Fruit fly (Drosophila melanogaster) whole organism, embryonic: ENCODE data around the gene Ids.

ENCODE experiments used
- ATbp ChIP-seq: fragments of 200-800 bp; sonication (Bioruptor generic); optimal IDR thresholded peaks from 2 replicates; lab custom pipeline; 2017; ENCODE audit warnings: missing biosample characterization, mild to moderate bottlenecking, missing genetic modification characterization, missing genetic modification reagents
- Ada2b ChIP-seq: fragments of 200-800 bp; sonication (Bioruptor generic); IDR thresholded peaks from 2 replicates; pipeline ENCODE4 v1.3.6; 2022; ENCODE audit warnings: missing biosample characterization, missing genetic modification characterization
- Bteb2 ChIP-seq: fragments of 200-800 bp; sonication (Bioruptor generic); optimal IDR thresholded peaks from 2 replicates; lab custom pipeline; 2016; ENCODE audit warnings: missing biosample characterization, missing genetic modification characterization
- CG11093 ChIP-seq: fragments of 200-800 bp; sonication (Bioruptor generic); IDR thresholded peaks from 3 replicates; pipeline ENCODE4 v1.3.6; 2022; ENCODE audit warnings: missing biosample characterization, missing genetic modification characterization
- CG13296 ChIP-seq: fragments of 200-800 bp; sonication (Bioruptor generic); optimal IDR thresholded peaks from 3 replicates; lab custom pipeline; 2018; ENCODE audit warnings: missing biosample characterization, mild to moderate bottlenecking, missing genetic modification characterization
- CG13424 ChIP-seq: fragments of 200-800 bp; sonication (Bioruptor generic); optimal IDR thresholded peaks from 2 replicates; lab custom pipeline; 2019; ENCODE audit warnings: missing biosample characterization, mild to moderate bottlenecking, missing genetic modification characterization, moderate library complexity
- CG14441 ChIP-seq: fragments of 200-800 bp; sonication (Bioruptor generic); IDR thresholded peaks from 2 replicates; pipeline ENCODE4 v1.3.6; 2022; ENCODE audit warnings: missing biosample characterization, missing genetic modification characterization
- CG14667 ChIP-seq: fragments of 200-800 bp; sonication (Bioruptor generic); IDR thresholded peaks from 2 replicates; pipeline ENCODE4 v1.3.6; 2022; ENCODE audit warnings: missing biosample characterization, missing genetic modification characterization
- CG16863 ChIP-seq: fragments of 200-800 bp; sonication (Bioruptor generic); optimal IDR thresholded peaks from 3 replicates; lab custom pipeline; 2016; ENCODE audit warnings: missing biosample characterization, missing genetic modification characterization
- CG17802 ChIP-seq: fragments of 200-800 bp; sonication (Bioruptor generic); optimal IDR thresholded peaks from 2 replicates; lab custom pipeline; 2018; ENCODE audit warnings: missing biosample characterization, mild to moderate bottlenecking, missing genetic modification characterization, moderate library complexity
- CG18476 ChIP-seq: fragments of 200-800 bp; sonication (Bioruptor generic); optimal IDR thresholded peaks from 2 replicates; lab custom pipeline; 2016; ENCODE audit warnings: missing biosample characterization, mild to moderate bottlenecking, missing genetic modification characterization
- CG18619 ChIP-seq: fragments of 200-800 bp; sonication (Bioruptor generic); optimal IDR thresholded peaks from 3 replicates; lab custom pipeline; 2017; ENCODE audit warnings: missing biosample characterization, mild to moderate bottlenecking, missing genetic modification characterization
- CG18764 ChIP-seq: fragments of 200-800 bp; sonication (Bioruptor generic); optimal IDR thresholded peaks from 3 replicates; lab custom pipeline; 2016; ENCODE audit warnings: missing biosample characterization, missing genetic modification characterization
- CG2875 ChIP-seq: fragments of 200-800 bp; sonication (Bioruptor generic); optimal IDR thresholded peaks from 2 replicates; lab custom pipeline; 2017; ENCODE audit warnings: missing biosample characterization, mild to moderate bottlenecking, missing genetic modification characterization, missing genetic modification reagents
- CG31388 ChIP-seq: fragments of 200-800 bp; sonication (Bioruptor generic); optimal IDR thresholded peaks from 2 replicates; lab custom pipeline; 2016; ENCODE audit warnings: missing biosample characterization, missing genetic modification characterization
- CG32532 ChIP-seq: fragments of 200-800 bp; sonication (Bioruptor generic); IDR thresholded peaks from 2 replicates; pipeline ENCODE4 v1.3.6; 2022; ENCODE audit warnings: missing biosample characterization, missing genetic modification characterization
- CG3995 ChIP-seq: fragments of 200-800 bp; sonication (Bioruptor generic); optimal IDR thresholded peaks from 3 replicates; lab custom pipeline; 2016; ENCODE audit warnings: missing biosample characterization, missing genetic modification characterization
- CG4360 ChIP-seq: fragments of 200-800 bp; sonication (Bioruptor generic); IDR thresholded peaks from 2 replicates; pipeline ENCODE4 v1.3.6; 2022; ENCODE audit warnings: missing biosample characterization, missing genetic modification characterization
- CG6272 ChIP-seq: fragments of 200-800 bp; sonication (Bioruptor generic); IDR thresholded peaks from 2 replicates; pipeline ENCODE4 v1.3.6; 2022; ENCODE audit warnings: missing biosample characterization, missing genetic modification characterization
- CG9876 ChIP-seq: fragments of 200-800 bp; sonication (Bioruptor generic); optimal IDR thresholded peaks from 2 replicates; lab custom pipeline; 2016; ENCODE audit warnings: missing biosample characterization, missing genetic modification characterization
- D ChIP-seq, 2 experiments: fragments of 200-800 bp in 1 of 2; fragments of >200 bp in 1 of 2; sonication (Bioruptor generic) in 1 of 2; optimal IDR thresholded peaks; 2 replicates in 1 of 2; 3 replicates in 1 of 2; lab custom pipeline; 2017; ENCODE audit warnings: mild to moderate bottlenecking in 1 of 2, missing biosample characterization in 1 of 2, missing genetic modification characterization in 1 of 2, missing genetic modification reagents in 1 of 2
- Dad ChIP-seq: fragments of 200-800 bp; sonication (Bioruptor generic); optimal IDR thresholded peaks from 3 replicates; lab custom pipeline; 2016; ENCODE audit warnings: missing biosample characterization, missing genetic modification characterization
- Dip3 ChIP-seq: fragments of 200-800 bp; sonication (Bioruptor generic); optimal IDR thresholded peaks from 3 replicates; lab custom pipeline; 2016; ENCODE audit warnings: missing biosample characterization, missing genetic modification characterization
- E2f2 ChIP-seq: fragments of 200-800 bp; sonication (Bioruptor generic); IDR thresholded peaks from 2 replicates; pipeline ENCODE4 v1.3.6; 2022; ENCODE audit warnings: missing biosample characterization, missing genetic modification characterization
- Elba2 ChIP-seq: fragments of 200-800 bp; sonication (Bioruptor generic); optimal IDR thresholded peaks from 3 replicates; lab custom pipeline; 2016; ENCODE audit warnings: missing biosample characterization, missing genetic modification characterization
- Ets65A ChIP-seq: fragments of 200-800 bp; sonication (Bioruptor generic); peaks from one replicate; lab custom pipeline; 2016; ENCODE audit warnings: missing biosample characterization, missing genetic modification characterization
- Ets97D ChIP-seq: fragments of 200-800 bp; sonication (Bioruptor generic); optimal IDR thresholded peaks from 3 replicates; lab custom pipeline; 2016; ENCODE audit warnings: missing biosample characterization, missing genetic modification characterization
- Hmr ChIP-seq: fragments of 200-800 bp; sonication (Bioruptor generic); optimal IDR thresholded peaks from 3 replicates; lab custom pipeline; 2017; ENCODE audit warnings: mild to moderate bottlenecking, missing biosample characterization, missing genetic modification reagents, missing genetic modification characterization
- Hmx ChIP-seq: fragments of 200-800 bp; sonication (Bioruptor generic); optimal IDR thresholded peaks from 2 replicates; lab custom pipeline; 2016; ENCODE audit warnings: missing biosample characterization, missing genetic modification characterization
- Mrtf ChIP-seq: fragments of 200-800 bp; sonication (Bioruptor generic); IDR thresholded peaks from 3 replicates; pipeline ENCODE4 v1.3.6; 2022; ENCODE audit warnings: missing biosample characterization, missing genetic modification characterization
- Oli ChIP-seq: fragments of 200-800 bp; sonication (Bioruptor generic); optimal IDR thresholded peaks from 2 replicates; lab custom pipeline; 2018; ENCODE audit warnings: missing biosample characterization, mild to moderate bottlenecking, missing genetic modification characterization, moderate library complexity
- Sry-β ChIP-seq: fragments of 200-800 bp; sonication (Bioruptor generic); optimal IDR thresholded peaks from 2 replicates; lab custom pipeline; 2018; ENCODE audit warnings: missing biosample characterization, mild to moderate bottlenecking, missing genetic modification characterization, moderate library complexity
- Vsx1 ChIP-seq: fragments of 200-800 bp; sonication (Bioruptor generic); optimal IDR thresholded peaks from 2 replicates; lab custom pipeline; 2017; ENCODE audit warnings: missing biosample characterization, mild to moderate bottlenecking, missing genetic modification characterization, missing genetic modification reagents
- cato ChIP-seq: fragments of 200-800 bp; sonication (Bioruptor generic); optimal IDR thresholded peaks from 2 replicates; lab custom pipeline; 2016; ENCODE audit warnings: missing biosample characterization, missing genetic modification characterization, borderline replicate concordance
- dm ChIP-seq: fragments of 200-800 bp; sonication (Bioruptor generic); optimal IDR thresholded peaks from 3 replicates; lab custom pipeline; 2016; ENCODE audit warnings: missing biosample characterization, missing genetic modification characterization
- dmrt99B ChIP-seq: fragments of 200-800 bp; sonication (Bioruptor generic); optimal IDR thresholded peaks from 2 replicates; lab custom pipeline; 2018; ENCODE audit warnings: missing biosample characterization, mild to moderate bottlenecking, missing genetic modification characterization, moderate library complexity
- eve ChIP-seq, 2 experiments: fragments of >200 bp; optimal IDR thresholded peaks; 2 replicates each; lab custom pipeline; 2017; ENCODE audit warnings: missing biosample characterization in 2 of 2, missing genetic modification characterization in 2 of 2
- eyg ChIP-seq: fragments of 200-800 bp; sonication (Bioruptor generic); optimal IDR thresholded peaks from 3 replicates; lab custom pipeline; 2016; ENCODE audit warnings: missing biosample characterization, missing genetic modification characterization
- fru ChIP-seq: fragments of >200 bp; optimal IDR thresholded peaks from 2 replicates; lab custom pipeline; 2017
- hkb ChIP-seq, 2 experiments: fragments of 200-800 bp in 1 of 2; fragments of >200 bp in 1 of 2; sonication (Bioruptor generic) in 1 of 2; IDR thresholded peaks in 1 of 2; optimal IDR thresholded peaks in 1 of 2; 2 replicates each; pipeline versions ENCODE4 v1.3.6 to Lab custom; 2017 to 2022; ENCODE audit warnings: missing biosample characterization in 1 of 2, missing genetic modification characterization in 1 of 2
- jumu ChIP-seq: fragments of 200-800 bp; sonication (Bioruptor generic); optimal IDR thresholded peaks from 3 replicates; lab custom pipeline; 2016; ENCODE audit warnings: missing biosample characterization, missing genetic modification characterization
- maf-S ChIP-seq: fragments of 200-800 bp; sonication (Bioruptor generic); optimal IDR thresholded peaks from 2 replicates; lab custom pipeline; 2016; ENCODE audit warnings: missing biosample characterization, missing genetic modification characterization
- org-1 ChIP-seq: fragments of 200-800 bp; sonication (Bioruptor generic); optimal IDR thresholded peaks from 2 replicates; lab custom pipeline; 2017; ENCODE audit warnings: missing biosample characterization, missing genetic modification characterization
- p53 ChIP-seq: fragments of 200-800 bp; sonication (Bioruptor generic); optimal IDR thresholded peaks from 2 replicates; lab custom pipeline; 2016; ENCODE audit warnings: missing biosample characterization, missing genetic modification characterization
- pho ChIP-seq: fragments of 200-800 bp; sonication (Bioruptor generic); optimal IDR thresholded peaks from 2 replicates; lab custom pipeline; 2016; ENCODE audit warnings: missing biosample characterization, missing genetic modification characterization
- pros ChIP-seq: fragments of 200-800 bp; sonication (Bioruptor generic); optimal IDR thresholded peaks from 3 replicates; lab custom pipeline; 2019; ENCODE audit warnings: missing biosample characterization, mild to moderate bottlenecking, missing genetic modification characterization, moderate library complexity
- scrt ChIP-seq: fragments of 200-800 bp; sonication (Bioruptor generic); optimal IDR thresholded peaks from 2 replicates; lab custom pipeline; 2018; ENCODE audit warnings: missing biosample characterization, mild to moderate bottlenecking, missing genetic modification characterization, moderate library complexity
- sna ChIP-seq: fragments of 200-800 bp; sonication (Bioruptor generic); IDR thresholded peaks from 2 replicates; pipeline ENCODE4 v1.3.6; 2022; ENCODE audit warnings: missing biosample characterization, missing genetic modification characterization; ENCODE audit not compliant: partially characterized antibody
- ssp ChIP-seq: fragments of 200-800 bp; sonication (Bioruptor generic); IDR thresholded peaks from 2 replicates; pipeline ENCODE4 v1.3.6; 2022; ENCODE audit warnings: missing biosample characterization, missing genetic modification characterization
- ttk ChIP-seq: fragments of 200-800 bp; sonication (Bioruptor generic); IDR thresholded peaks from 2 replicates; pipeline ENCODE4 v2.1.2; 2022; ENCODE audit warnings: missing biosample characterization, missing genetic modification characterization
- wdn ChIP-seq: fragments of 200-800 bp; sonication (Bioruptor generic); IDR thresholded peaks from 2 replicates; pipeline ENCODE4 v1.3.6; 2022; ENCODE audit warnings: missing biosample characterization, missing genetic modification characterization

The Ids gene

dm6 chr3L:3382489-3382879, 4.4 kb downstream of the Ids start (continued):
- TF ChIP-seq Mrtf (GFP tag; lab: Robert Waterston, UW) (peak; percentile 68; the same call in 2 of the 3 replicates), CG17802 (peak; percentile 63), wdn (peak; percentile 85), dm (GFP tag; lab: Kevin White, UChicago) (peak; percentile 33), CG14441 (GFP tag; lab: Robert Waterston, UW) (peak; percentile 87), ttk (GFP tag; lab: Robert Waterston, UW) (peak; percentile 77), eve (GFP tag; optimal IDR thresholded peaks at IDR 0.05; lab: Kevin White, UChicago) (no peak), Bteb2 (GFP tag; lab: Kevin White, UChicago) (peak; percentile 78), Sry-β (GFP tag; lab: Kevin White, UChicago) (peak; percentile 24), jumu (GFP tag; lab: Kevin White, UChicago) (peak; percentile 82), CG18476 (GFP tag; lab: Kevin White, UChicago) (peak; percentile 86), Elba2 (peak; percentile 2), Hmx (GFP tag; lab: Kevin White, UChicago) (peak; percentile 56), CG2875 (GFP tag; lab: Kevin White, UChicago) (peak; percentile 70), p53 (GFP tag; lab: Kevin White, UChicago) (peak; percentile 5), CG4360 (GFP tag; lab: Robert Waterston, UW) (no peak; the same call in 1 of the 2 replicates), Dip3 (peak; percentile 84), Vsx1 (GFP tag; lab: Kevin White, UChicago) (peak; percentile 65), CG14667 (peak; percentile 74), ssp (GFP tag; lab: Robert Waterston, UW) (peak; percentile 69), CG3995 (GFP tag; lab: Kevin White, UChicago) (peak; percentile 34), CG31388 (GFP tag; lab: Kevin White, UChicago) (peak; percentile 30), maf-S (GFP tag; lab: Kevin White, UChicago) (peak; percentile 76), org-1 (GFP tag; lab: Kevin White, UChicago) (peak; percentile 79), Dad (GFP tag; lab: Kevin White, UChicago) (peak; percentile 76), Hmr (GFP tag; lab: Kevin White, UChicago) (peak; percentile 85), Ada2b (GFP tag; lab: Robert Waterston, UW) (peak; percentile 91), CG16863 (GFP tag; lab: Kevin White, UChicago) (peak; percentile 73), CG13424 (tag; lab: Kevin White, UChicago) (peak; percentile 86), fru (lab: Kevin White, UChicago) (no peak), pros (GFP tag; lab: Kevin White, UChicago) (no peak), CG6272 (GFP tag; lab: Robert Waterston, UW) (peak; percentile 58), CG18764 (GFP tag; lab: Kevin White, UChicago) (peak; percentile 79), CG11093 (GFP tag; lab: Robert Waterston, UW) (peak; percentile 66; the same call in 2 of the 3 replicates), eyg (GFP tag; lab: Kevin White, UChicago) (peak; percentile 65), CG32532 (peak; percentile 93), CG9876 (GFP tag; lab: Kevin White, UChicago) (peak; percentile 35), D (optimal IDR thresholded peaks at IDR 0.05; lab: Kevin White, UChicago) (no peak), D (GFP tag; optimal IDR thresholded peaks at IDR 0.05; lab: Kevin White, UChicago) (peak; percentile 79), CG13296 (GFP tag; lab: Kevin White, UChicago) (peak; percentile 84), CG18619 (GFP tag; lab: Kevin White, UChicago) (peak; percentile 77), cato (peak; percentile 72), scrt (GFP tag; lab: Kevin White, UChicago) (peak; percentile 82), hkb (optimal IDR thresholded peaks at IDR 0.05; lab: Kevin White, UChicago) (no peak), hkb (GFP tag; IDR thresholded peaks at IDR 0.05; lab: Robert Waterston, UW) (peak; percentile 88), dmrt99B (tag; lab: Kevin White, UChicago) (peak; percentile 88), Ets97D (GFP tag; lab: Kevin White, UChicago) (peak; percentile 49), Oli (tag; lab: Kevin White, UChicago) (peak; percentile 89), ATbp (GFP tag; lab: Kevin White, UChicago) (peak; percentile 87), pho (peak; percentile 83), E2f2 (peak; percentile 48; the same call in 1 of the 2 replicates), Ets65A (GFP tag; lab: Kevin White, UChicago) (peak; percentile 94), sna (GFP tag; lab: Robert Waterston, UW) (no peak)
